Worm (Caenorhabditis elegans) whole organism, L3 larva: ENCODE results near the gene ssp-35.
A peak's percentile ranks its signal among the peaks of the same experiment; 100 is the strongest.

Experiments used
- ZK546.5 ChIP-seq: sonication (generic microtip); optimal IDR thresholded peaks from 2 replicates; lab custom pipeline; 2017; ENCODE audit warnings: missing biosample characterization, missing genetic modification characterization
- aly-2 ChIP-seq: fragments of 150-350 bp; optimal IDR thresholded peaks from 2 replicates; lab custom pipeline; 2014; ENCODE audit warnings: missing biosample characterization, missing genetic modification characterization
- ama-1 ChIP-seq: fragments of 150-350 bp; optimal IDR thresholded peaks from 2 replicates; lab custom pipeline; 2018
- ceh-28 ChIP-seq: fragments of 150-350 bp; optimal IDR thresholded peaks from 2 replicates; lab custom pipeline; 2014; ENCODE audit warnings: missing biosample characterization, missing genetic modification reagents, missing genetic modification characterization
- ceh-82 ChIP-seq: fragments of 150-350 bp; optimal IDR thresholded peaks from 2 replicates; lab custom pipeline; 2014; ENCODE audit warnings: missing biosample characterization, missing genetic modification characterization
- daf-12 ChIP-seq: fragments of 150-350 bp; optimal IDR thresholded peaks from 2 replicates; lab custom pipeline; 2014; ENCODE audit warnings: missing biosample characterization, missing genetic modification reagents, missing genetic modification characterization
- egl-27 ChIP-seq: sonication (generic microtip); optimal IDR thresholded peaks from 4 replicates; lab custom pipeline; 2017; ENCODE audit warnings: missing biosample characterization, missing genetic modification reagents, missing genetic modification characterization
- elt-1 ChIP-seq: fragments of 150-350 bp; optimal IDR thresholded peaks from 2 replicates; lab custom pipeline; 2014; ENCODE audit warnings: missing biosample characterization, missing genetic modification characterization
- elt-2 ChIP-seq: sonication (generic microtip); optimal IDR thresholded peaks from 2 replicates; lab custom pipeline; 2016; ENCODE audit warnings: missing genetic modification reagents, mild to moderate bottlenecking, missing genetic modification characterization, missing compliant biosample characterization
- elt-3 ChIP-seq, 3 experiments: fragments of 150-350 bp in 1 of 3; sonication (generic microtip) in 2 of 3; optimal IDR thresholded peaks; 2 replicates in 2 of 3; 4 replicates in 1 of 3; lab custom pipeline; 2014 to 2017; ENCODE audit warnings: missing biosample characterization in 3 of 3, missing genetic modification characterization in 3 of 3
- eor-1 ChIP-seq, 2 experiments: fragments of 150-350 bp; optimal IDR thresholded peaks; 2 replicates each; lab custom pipeline; 2014 to 2018; ENCODE audit warnings: missing biosample characterization in 2 of 2, missing genetic modification characterization in 2 of 2
- fkh-2 ChIP-seq: fragments of 150-350 bp; optimal IDR thresholded peaks from 2 replicates; lab custom pipeline; 2014; ENCODE audit warnings: missing biosample characterization, missing genetic modification reagents, missing genetic modification characterization
- fos-1 ChIP-seq: fragments of 150-350 bp; optimal IDR thresholded peaks from 2 replicates; lab custom pipeline; 2014; ENCODE audit warnings: missing biosample characterization, missing genetic modification characterization
- hmg-11 ChIP-seq: sonication (generic microtip); optimal IDR thresholded peaks from 2 replicates; lab custom pipeline; 2016; ENCODE audit warnings: missing genetic modification characterization, missing compliant biosample characterization
- jun-1 ChIP-seq: fragments of 150-350 bp; optimal IDR thresholded peaks from 2 replicates; lab custom pipeline; 2014; ENCODE audit warnings: missing biosample characterization, missing genetic modification reagents, missing genetic modification characterization
- lin-15B ChIP-seq: fragments of 150-350 bp; optimal IDR thresholded peaks from 2 replicates; lab custom pipeline; 2014; ENCODE audit warnings: missing biosample characterization, missing genetic modification characterization
- lin-39 ChIP-seq: fragments of 150-350 bp; optimal IDR thresholded peaks from 2 replicates; lab custom pipeline; 2018; ENCODE audit warnings: missing biosample characterization, missing genetic modification reagents, missing genetic modification characterization
- lsy-12 ChIP-seq: sonication (generic microtip); optimal IDR thresholded peaks from 2 replicates; lab custom pipeline; 2016; ENCODE audit warnings: mild to moderate bottlenecking, missing genetic modification characterization, missing compliant biosample characterization
- mdl-1 ChIP-seq: fragments of 150-350 bp; optimal IDR thresholded peaks from 2 replicates; lab custom pipeline; 2014; ENCODE audit warnings: missing biosample characterization, missing genetic modification characterization
- nfya-1 ChIP-seq: sonication (generic microtip); optimal IDR thresholded peaks from 2 replicates; lab custom pipeline; 2017; ENCODE audit warnings: missing genetic modification characterization, mild to moderate bottlenecking, missing compliant biosample characterization, antibody characterized with exemption, moderate library complexity; ENCODE audit not compliant: insufficient read depth
- nhr-11 ChIP-seq: fragments of 150-350 bp; optimal IDR thresholded peaks from 2 replicates; lab custom pipeline; 2014; ENCODE audit warnings: missing biosample characterization, missing genetic modification characterization
- nhr-12 ChIP-seq: fragments of 150-350 bp; optimal IDR thresholded peaks from 2 replicates; lab custom pipeline; 2014; ENCODE audit warnings: missing biosample characterization, missing genetic modification characterization
- nhr-23 ChIP-seq: fragments of 150-350 bp; optimal IDR thresholded peaks from 2 replicates; lab custom pipeline; 2014; ENCODE audit warnings: missing biosample characterization, missing genetic modification reagents, missing genetic modification characterization
- nhr-237 ChIP-seq: fragments of 150-350 bp; optimal IDR thresholded peaks from 2 replicates; lab custom pipeline; 2014; ENCODE audit warnings: missing biosample characterization, missing genetic modification characterization
- nhr-25 ChIP-seq: sonication (generic microtip); optimal IDR thresholded peaks from 2 replicates; lab custom pipeline; 2017; ENCODE audit warnings: missing biosample characterization, missing genetic modification characterization
- nhr-28 ChIP-seq: fragments of 150-350 bp; optimal IDR thresholded peaks from 2 replicates; lab custom pipeline; 2014; ENCODE audit warnings: missing biosample characterization, missing genetic modification characterization
- nhr-43 ChIP-seq: sonication (generic microtip); optimal IDR thresholded peaks from 2 replicates; lab custom pipeline; 2016; ENCODE audit warnings: mild to moderate bottlenecking, missing genetic modification characterization, missing compliant biosample characterization; ENCODE audit not compliant: poor library complexity, severe bottlenecking
- nhr-76 ChIP-seq: fragments of 150-350 bp; sonication (generic microtip); optimal IDR thresholded peaks from 5 replicates; lab custom pipeline; 2014; ENCODE audit warnings: missing biosample characterization, missing genetic modification characterization
- nhr-77 ChIP-seq: fragments of 150-350 bp; optimal IDR thresholded peaks from 2 replicates; lab custom pipeline; 2014; ENCODE audit warnings: missing biosample characterization, missing genetic modification characterization
- pha-4 ChIP-seq: fragments of 150-350 bp; optimal IDR thresholded peaks from 2 replicates; lab custom pipeline; 2014; ENCODE audit warnings: missing biosample characterization, missing genetic modification reagents, missing genetic modification characterization
- pqm-1 ChIP-seq: fragments of 150-350 bp; optimal IDR thresholded peaks from 2 replicates; lab custom pipeline; 2017; ENCODE audit warnings: missing biosample characterization, missing genetic modification characterization, inconsistent platforms
- snpc-4 ChIP-seq: fragments of 150-350 bp; optimal IDR thresholded peaks from 2 replicates; lab custom pipeline; 2014; ENCODE audit warnings: missing biosample characterization, missing genetic modification characterization
- tbx-2 ChIP-seq: sonication (generic microtip); optimal IDR thresholded peaks from 2 replicates; lab custom pipeline; 2016; ENCODE audit warnings: mild to moderate bottlenecking, missing genetic modification characterization, missing compliant biosample characterization
- unc-39 ChIP-seq: sonication (generic microtip); optimal IDR thresholded peaks from 4 replicates; lab custom pipeline; 2017; ENCODE audit warnings: missing biosample characterization, missing genetic modification characterization
- unc-62 ChIP-seq: fragments of 150-350 bp; sonication (generic microtip); optimal IDR thresholded peaks from 4 replicates; lab custom pipeline; 2014; ENCODE audit warnings: missing biosample characterization, missing genetic modification reagents, missing genetic modification characterization
- zag-1 ChIP-seq: fragments of 150-350 bp; optimal IDR thresholded peaks from 2 replicates; lab custom pipeline; 2014; ENCODE audit warnings: missing biosample characterization, missing genetic modification characterization
- ztf-11 ChIP-seq: fragments of 150-350 bp; optimal IDR thresholded peaks from 2 replicates; lab custom pipeline; 2014; ENCODE audit warnings: missing biosample characterization, missing genetic modification characterization
- ztf-4 ChIP-seq: fragments of 150-350 bp; optimal IDR thresholded peaks from 2 replicates; lab custom pipeline; 2014; ENCODE audit warnings: missing biosample characterization, missing genetic modification characterization

The ssp-35 gene

ce11 chrV:12298184-12298583 is 34.6 kb upstream of the ssp-35 start:
- TF ChIP-seq pha-4 (tag; lab: Kevin White, UChicago) (peak; percentile 33), lin-15B (tag; lab: Kevin White, UChicago) (no peak), nhr-28 (tag; lab: Kevin White, UChicago) (no peak), nhr-43 (no peak), pqm-1 (tag; lab: Kevin White, UChicago) (peak; percentile 59), ceh-82 (tag; lab: Kevin White, UChicago) (no peak), ama-1 (lab: Kevin White, UChicago) (peak; percentile 49), elt-2 (peak; percentile 72)

- no peak for TF ChIP-seq egl-27 (tag; lab: Kevin White, UChicago)
- TF ChIP-seq nhr-25 (tag; lab: Kevin White, UChicago), result peak; percentile 52
- TF ChIP-seq ztf-4, result no peak
- no peak for TF ChIP-seq snpc-4
- no peak for TF ChIP-seq lin-15B (tag; lab: Kevin White, UChicago)
- peak; percentile 5 for TF ChIP-seq nhr-23 (tag; lab: Kevin White, UChicago)
- peak; percentile 6 for TF ChIP-seq nhr-43
- peak; percentile 16 for TF ChIP-seq elt-1
Measured at ce11 chrV:12296794-12297193, 33.2 kb upstream of the ssp-35 start.

ce11 chrV:12296122-12296521 is 32.5 kb upstream of the ssp-35 start:
- no peak for TF ChIP-seq ztf-4
- no peak for TF ChIP-seq lsy-12 (tag; lab: Kevin White, UChicago)
- TF ChIP-seq ceh-82 (tag; lab: Kevin White, UChicago), result no peak
- peak; percentile 43 for TF ChIP-seq elt-2
- peak; percentile 27 for TF ChIP-seq pqm-1 (tag; lab: Kevin White, UChicago)
- TF ChIP-seq tbx-2 (tag; lab: Kevin White, UChicago), result no peak

ce11 chrV:12295520-12295919 is 31.9 kb upstream of the ssp-35 start:
- TF ChIP-seq fkh-2 (tag; lab: Kevin White, UChicago) (no peak), elt-1 (peak; percentile 28), tbx-2 (tag; lab: Kevin White, UChicago) (no peak)

- TF ChIP-seq nhr-23 (tag; lab: Kevin White, UChicago) (peak; percentile 80), nhr-43 (peak; percentile 2), lsy-12 (tag; lab: Kevin White, UChicago) (no peak)
- TF ChIP-seq, all 47 proteins: peak for 2
Measured at ce11 chrV:12295015-12295414, 31.4 kb upstream of the ssp-35 start.

ce11 chrV:12294091-12294490 is 30.5 kb upstream of the ssp-35 start:
- TF ChIP-seq elt-3 (tag; optimal IDR thresholded peaks at IDR 0.05; lab: Kevin White, UChicago) (peak in 2 of 3 experiments; percentile 23 to 49), nhr-25 (tag; lab: Kevin White, UChicago) (peak; percentile 4), nhr-23 (tag; lab: Kevin White, UChicago) (no peak), eor-1 (tag; optimal IDR thresholded peaks at IDR 0.05; lab: Kevin White, UChicago) (no peak)

ce11 chrV:12291587-12291986 is 28.0 kb upstream of the ssp-35 start, which contains the start of the genes srpa-68 and srh-16:
Gene srpa-68, minus strand, starts transcription at chrV:12291658.
Gene srh-16, plus strand, starts transcription at chrV:12291861.
- TF ChIP-seq nhr-23 (tag; lab: Kevin White, UChicago) (peak; percentile 87), unc-62 (no peak), ceh-82 (tag; lab: Kevin White, UChicago) (peak; percentile 49), nhr-11 (tag; lab: Kevin White, UChicago) (peak; percentile 56), nhr-43 (peak; percentile 80), ama-1 (lab: Kevin White, UChicago) (peak; percentile 35), daf-12 (tag; lab: Kevin White, UChicago) (no peak), nhr-12 (no peak), unc-39 (tag; lab: Kevin White, UChicago) (no peak), jun-1 (tag; lab: Kevin White, UChicago) (peak; percentile 74), elt-1 (peak; percentile 41), egl-27 (tag; lab: Kevin White, UChicago) (no peak), ceh-28 (peak; percentile 63), ztf-11 (tag; lab: Kevin White, UChicago) (no peak), zag-1 (tag; lab: Kevin White, UChicago) (peak; percentile 11), fos-1 (tag; lab: Kevin White, UChicago) (no peak), nhr-25 (tag; lab: Kevin White, UChicago) (peak; percentile 70), mdl-1 (tag; lab: Kevin White, UChicago) (peak; percentile 5), lsy-12 (tag; lab: Kevin White, UChicago) (peak; percentile 79), lin-15B (tag; lab: Kevin White, UChicago) (peak; percentile 85), ztf-4 (peak; percentile 6), pha-4 (tag; lab: Kevin White, UChicago) (peak; percentile 92), nfya-1 (tag; lab: Kevin White, UChicago) (peak; percentile 89), lin-39 (tag; lab: Kevin White, UChicago) (peak; percentile 70), nhr-77 (tag; lab: Kevin White, UChicago) (peak; percentile 52), nhr-76 (tag; lab: Kevin White, UChicago) (no peak), ZK546.5 (peak; percentile 1), tbx-2 (tag; lab: Kevin White, UChicago) (peak; percentile 87), aly-2 (tag; lab: Kevin White, UChicago) (peak; percentile 4), snpc-4 (peak; percentile 87), nhr-237 (tag; lab: Kevin White, UChicago) (no peak), hmg-11 (tag; lab: Kevin White, UChicago) (peak; percentile 93)
